Worm (Caenorhabditis elegans) whole organism, L1 larva: ENCODE measurements around the gene bath-7.
"Not testable (repeated sequence)": the region's sequence is repeated elsewhere in the genome, so short reads cannot be mapped to it uniquely, and the experiment has no call there.

Experiments
- C16A3.4 ChIP-seq: fragments of 150-350 bp; optimal IDR thresholded peaks from 2 replicates; lab custom pipeline; 2014; ENCODE audit warnings: missing biosample characterization, missing genetic modification characterization
- ama-1 ChIP-seq: fragments of 150-350 bp; optimal IDR thresholded peaks from 2 replicates; lab custom pipeline; 2014
- ceh-88 ChIP-seq: fragments of 200-800 bp; sonication (Bioruptor generic); IDR thresholded peaks from 2 replicates; pipeline ENCODE4 v1.3.6; 2022; ENCODE audit warnings: missing genetic modification characterization, missing compliant biosample characterization
- jun-1 ChIP-seq: fragments of 150-350 bp; optimal IDR thresholded peaks from 2 replicates; lab custom pipeline; 2014; ENCODE audit warnings: missing biosample characterization, missing genetic modification reagents, missing genetic modification characterization
- nhr-12 ChIP-seq: sonication (generic microtip); optimal IDR thresholded peaks from 2 replicates; lab custom pipeline; 2017; ENCODE audit warnings: missing biosample characterization, missing genetic modification characterization
- pqm-1 ChIP-seq: sonication (generic microtip); optimal IDR thresholded peaks from 3 replicates; lab custom pipeline; 2017; ENCODE audit warnings: missing biosample characterization, missing genetic modification characterization
- vab-15 ChIP-seq: sonication (generic microtip); optimal IDR thresholded peaks from 2 replicates; lab custom pipeline; 2017; ENCODE audit warnings: missing genotype, mild to moderate bottlenecking, missing genetic modification characterization, missing compliant biosample characterization

DNA sequence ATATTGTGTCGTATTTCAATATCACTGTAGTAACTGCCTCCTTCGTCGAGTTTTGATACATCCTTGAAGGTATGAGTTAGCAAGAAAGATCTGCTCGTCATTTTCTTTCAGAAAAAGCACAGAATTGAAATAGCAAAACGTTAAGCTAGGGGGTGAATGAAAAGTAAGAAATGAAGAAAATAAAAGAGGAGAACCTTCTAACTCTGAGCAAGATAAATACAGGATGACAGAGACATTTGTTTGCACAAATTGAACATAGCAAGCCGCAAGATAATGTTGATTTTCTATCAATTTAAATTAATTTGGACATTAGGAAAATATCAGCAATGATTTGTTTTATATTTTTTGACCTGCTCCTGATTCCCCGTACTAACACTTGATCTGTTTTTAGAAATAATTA is 34.6 kb upstream of the bath-7 start, which contains the start of gene math-49:
- TF ChIP-seq pqm-1 (tag; lab: Kevin White, UChicago); jun-1 (tag; lab: Kevin White, UChicago); C16A3.4; ceh-88 (GFP tag; lab: Robert Waterston, UW); vab-15; ama-1 (lab: Kevin White, UChicago); nhr-12 (tag; lab: Kevin White, UChicago): not testable (repeated sequence)
